Worm (Caenorhabditis elegans): ENCODE results near the gene exos-8.

The exos-8 gene

DNA sequence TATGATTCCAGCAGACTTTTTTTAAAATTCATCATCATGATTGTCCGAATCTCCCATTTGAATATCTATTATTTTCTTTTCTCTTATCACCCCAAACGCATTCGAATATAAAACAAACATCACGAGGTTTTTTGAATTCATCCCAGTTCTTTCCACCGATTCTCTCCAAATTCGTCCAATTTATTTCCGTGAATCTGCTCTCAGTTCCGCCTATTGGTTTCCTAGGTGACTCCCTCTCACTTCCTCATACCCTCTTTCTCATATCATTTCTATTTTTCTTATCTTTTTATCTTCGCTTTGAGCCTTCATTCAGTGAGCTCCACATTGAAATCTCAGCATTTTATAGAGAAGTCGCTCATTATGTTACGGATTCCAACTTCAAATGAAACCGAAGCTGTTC is 37.6 kb downstream of the exos-8 start, which contains the start of gene T13C2.7:
Gene T13C2.7 (plus strand): TSS at position 301 of the 400 bp plus-strand sequence.
- TF ChIP-seq ceh-28 (tag; optimal IDR thresholded peaks at IDR 0.05) (no peak), mdl-1 (tag; optimal IDR thresholded peaks at IDR 0.05) (no peak), hmg-11 (tag; optimal IDR thresholded peaks at IDR 0.05) (no peak), ceh-9 (tag; optimal IDR thresholded peaks at IDR 0.05) (no peak), eor-1 (tag; optimal IDR thresholded peaks at IDR 0.05) (no peak), unc-62 (GFP tag; optimal IDR thresholded peaks at IDR 0.05) (no peak), daf-12 (tag; optimal IDR thresholded peaks at IDR 0.05) (no peak), pqm-1 (tag; optimal IDR thresholded peaks at IDR 0.05) (no peak)

DNA sequence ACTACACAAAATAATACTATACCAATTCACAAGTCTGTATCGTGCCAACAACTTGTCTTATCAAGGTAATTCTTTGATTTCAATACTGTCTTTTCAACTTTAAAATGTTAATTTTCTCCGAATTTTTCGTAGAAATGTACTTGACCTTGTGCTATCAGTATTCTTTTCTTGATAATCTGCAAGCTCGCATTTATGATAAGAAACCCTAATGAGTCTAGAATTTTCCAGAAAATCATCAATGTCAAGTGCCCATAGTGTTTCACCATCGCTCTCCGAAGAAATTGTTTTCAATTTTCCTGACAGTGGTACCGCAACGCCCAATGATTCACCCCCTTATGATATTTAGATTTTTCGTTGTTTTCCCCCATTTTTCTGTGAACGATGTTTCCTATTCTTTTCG is 39.7 kb downstream of the exos-8 start:
- no peak for TF ChIP-seq ceh-16 (tag; optimal IDR thresholded peaks at IDR 0.05)
- peak; percentile 30 for TF ChIP-seq pqm-1 (tag; optimal IDR thresholded peaks at IDR 0.05)
- peak; percentile 66 for TF ChIP-seq elt-2 (tag; optimal IDR thresholded peaks at IDR 0.05)

DNA sequence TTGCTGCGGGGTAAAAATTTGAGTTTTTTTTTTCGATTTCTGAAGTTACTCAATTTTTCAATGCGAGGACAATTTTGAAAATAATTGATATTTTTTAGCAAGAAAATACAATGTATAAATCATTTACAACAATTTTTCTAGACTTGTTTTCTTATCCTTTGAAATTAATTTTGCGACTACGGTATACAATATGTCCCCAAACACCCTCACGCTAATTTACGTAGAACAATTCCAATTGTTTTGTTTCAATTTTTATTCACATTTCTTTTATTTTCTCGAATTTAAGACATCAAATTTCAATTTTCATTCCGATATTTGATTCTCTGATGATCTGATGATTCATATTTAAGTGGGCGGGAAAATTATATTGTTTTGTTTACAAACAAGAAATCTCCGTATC is 40.5 kb downstream of the exos-8 start:
- TF ChIP-seq ceh-9 (tag; optimal IDR thresholded peaks at IDR 0.05), result no peak

DNA sequence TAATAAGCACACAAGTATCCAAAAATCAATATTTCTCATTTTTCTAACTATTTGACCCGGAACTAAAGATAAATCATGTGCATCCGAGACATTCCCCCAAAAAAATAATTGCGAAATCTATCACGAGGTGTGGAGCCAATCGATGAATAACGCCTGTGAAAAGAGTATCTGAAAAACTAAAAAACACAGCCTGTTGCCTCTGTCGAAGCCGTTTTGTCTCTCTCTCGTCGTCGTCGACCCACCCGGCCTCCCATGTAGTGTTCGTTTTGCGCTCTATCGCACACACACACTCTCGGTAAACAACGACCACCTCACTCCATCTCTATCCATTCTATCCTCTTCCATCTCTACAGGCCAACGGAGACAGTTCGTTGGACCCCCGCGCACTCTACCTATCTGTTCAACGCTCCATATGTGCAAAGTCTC is 41.3 kb downstream of the exos-8 start:
- no peak for TF ChIP-seq mdl-1 (tag; optimal IDR thresholded peaks at IDR 0.05)
- peak; percentile 27 for TF ChIP-seq elt-2 (tag; optimal IDR thresholded peaks at IDR 0.05)
- no peak for TF ChIP-seq ztf-11 (tag; optimal IDR thresholded peaks at IDR 0.05)
- TF ChIP-seq ceh-82 (tag; optimal IDR thresholded peaks at IDR 0.05), result no peak
- no peak for TF ChIP-seq R02D3.7 (tag; optimal IDR thresholded peaks at IDR 0.05)
- peak; percentile 77 for TF ChIP-seq lin-15B (tag; optimal IDR thresholded peaks at IDR 0.05)
- peak; percentile 26 for TF ChIP-seq egl-5 (tag; optimal IDR thresholded peaks at IDR 0.05)
- peak; percentile 11 for TF ChIP-seq jun-1 (tag; optimal IDR thresholded peaks at IDR 0.05)
- peak; percentile 19 for TF ChIP-seq nhr-23 (tag; optimal IDR thresholded peaks at IDR 0.05)
- peak; percentile 81 for TF ChIP-seq nfya-1 (tag; optimal IDR thresholded peaks at IDR 0.05; ENCODE audit: insufficient read depth)
- TF ChIP-seq ceh-28 (tag; optimal IDR thresholded peaks at IDR 0.05), result peak; percentile 83
- TF ChIP-seq fkh-10 (GFP tag; optimal IDR thresholded peaks at IDR 0.05), result peak; percentile 0
- TF ChIP-seq pha-4 (tag; optimal IDR thresholded peaks at IDR 0.05), result peak; percentile 77
- TF ChIP-seq nhr-25 (tag; optimal IDR thresholded peaks at IDR 0.05), result peak; percentile 62
- no peak for TF ChIP-seq lsy-12 (tag; optimal IDR thresholded peaks at IDR 0.05)
- no peak for TF ChIP-seq nhr-67 (tag; optimal IDR thresholded peaks at IDR 0.05)
- peak; percentile 26 for TF ChIP-seq nhr-11 (tag; optimal IDR thresholded peaks at IDR 0.05)
- peak; percentile 57 for TF ChIP-seq lin-39 (tag; optimal IDR thresholded peaks at IDR 0.05)
- no peak for TF ChIP-seq aly-2 (tag; optimal IDR thresholded peaks at IDR 0.05)
- TF ChIP-seq nhr-12 (tag; optimal IDR thresholded peaks at IDR 0.05), result no peak
- TF ChIP-seq ztf-4 (tag; optimal IDR thresholded peaks at IDR 0.05), result no peak
- peak; percentile 48 for TF ChIP-seq snpc-4 (tag; optimal IDR thresholded peaks at IDR 0.05)
- no peak for TF ChIP-seq ceh-16 (tag; optimal IDR thresholded peaks at IDR 0.05)

DNA sequence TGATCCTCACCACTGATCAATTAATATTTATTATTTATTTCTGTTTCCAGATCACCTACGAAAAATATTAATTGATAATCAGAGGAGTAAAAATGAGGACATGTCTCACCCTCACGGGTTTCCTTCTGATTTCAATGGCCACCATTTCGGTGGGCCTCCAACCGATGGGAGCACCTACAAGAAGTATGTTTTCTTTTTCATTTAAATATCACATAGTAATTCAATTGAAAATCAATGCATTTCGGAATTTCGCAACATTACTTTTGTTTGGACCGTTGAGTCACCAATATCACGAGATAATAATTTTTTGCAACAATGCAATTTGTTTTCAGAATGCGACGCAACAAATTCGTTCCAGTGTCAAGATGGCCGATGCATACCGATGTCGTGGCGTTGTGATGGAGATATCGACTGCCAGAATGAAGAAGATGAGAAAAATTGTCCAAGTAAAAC is 41.9 kb downstream of the exos-8 start, which contains the start of gene gldi-2:
Gene gldi-2 (plus strand): TSS at position 51 of the 453 bp plus-strand sequence.
- no peak for TF ChIP-seq R02D3.7 (tag; optimal IDR thresholded peaks at IDR 0.05)
- TF ChIP-seq nhr-77 (tag; optimal IDR thresholded peaks at IDR 0.05), result no peak
- no peak for TF ChIP-seq egl-5 (tag; optimal IDR thresholded peaks at IDR 0.05)
- TF ChIP-seq tbx-2 (tag; optimal IDR thresholded peaks at IDR 0.05), result no peak
- TF ChIP-seq ztf-11 (tag; optimal IDR thresholded peaks at IDR 0.05), result no peak
- no peak for TF ChIP-seq elt-1 (tag; optimal IDR thresholded peaks at IDR 0.05)
- no peak for TF ChIP-seq ceh-28 (tag; optimal IDR thresholded peaks at IDR 0.05)
- TF ChIP-seq zag-1 (tag; optimal IDR thresholded peaks at IDR 0.05), result no peak
- no peak for TF ChIP-seq nhr-28 (tag; optimal IDR thresholded peaks at IDR 0.05)
- TF ChIP-seq lsy-12 (tag; optimal IDR thresholded peaks at IDR 0.05), result no peak
- no peak for TF ChIP-seq nhr-23 (tag; optimal IDR thresholded peaks at IDR 0.05)
- TF ChIP-seq unc-62 (GFP tag; optimal IDR thresholded peaks at IDR 0.05), result no peak
- TF ChIP-seq lin-39 (tag; optimal IDR thresholded peaks at IDR 0.05), result no peak
- TF ChIP-seq ceh-16 (tag; optimal IDR thresholded peaks at IDR 0.05), result no peak
- TF ChIP-seq elt-2 (tag; optimal IDR thresholded peaks at IDR 0.05), result no peak
